Worm (Caenorhabditis elegans): ENCODE results near the gene F20C5.6.

Gene F20C5.6

DNA sequence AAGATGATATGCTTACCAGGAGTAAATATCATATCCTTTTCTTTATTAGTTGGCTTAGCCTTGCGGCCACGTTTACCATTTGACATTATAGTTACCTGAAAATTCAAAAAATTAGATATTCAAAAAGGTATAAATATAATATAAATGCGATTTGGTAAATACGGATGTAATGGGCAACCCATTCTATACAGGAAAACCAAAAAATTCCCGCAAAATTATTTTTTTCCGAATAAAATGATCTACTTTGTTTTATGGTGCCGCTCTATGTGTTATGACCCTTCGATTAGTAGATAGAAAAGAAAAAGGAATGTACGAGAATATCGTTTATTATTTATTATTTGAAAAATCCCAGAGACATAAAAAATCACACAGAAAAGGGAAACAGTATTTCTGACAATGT is 18.3 kb downstream of the F20C5.6 start, which contains the start of gene elli-1:
elli-1 (minus strand) TSS at position 101 of the 400 bp plus-strand sequence.
- no peak for TF ChIP-seq irx-1 (tag; optimal IDR thresholded peaks at IDR 0.05)
- TF ChIP-seq efl-1 (optimal IDR thresholded peaks at IDR 0.05) = no peak
- peak in 1 of 2 experiments; percentile 28 for TF ChIP-seq efl-1 (GFP tag; optimal IDR thresholded peaks at IDR 0.05 in 1 of 2)
- TF ChIP-seq nhr-90 (tag; optimal IDR thresholded peaks at IDR 0.05; ENCODE audit: poor library complexity) = no peak
- no peak for TF ChIP-seq lin-35 (GFP tag; optimal IDR thresholded peaks at IDR 0.05)

DNA sequence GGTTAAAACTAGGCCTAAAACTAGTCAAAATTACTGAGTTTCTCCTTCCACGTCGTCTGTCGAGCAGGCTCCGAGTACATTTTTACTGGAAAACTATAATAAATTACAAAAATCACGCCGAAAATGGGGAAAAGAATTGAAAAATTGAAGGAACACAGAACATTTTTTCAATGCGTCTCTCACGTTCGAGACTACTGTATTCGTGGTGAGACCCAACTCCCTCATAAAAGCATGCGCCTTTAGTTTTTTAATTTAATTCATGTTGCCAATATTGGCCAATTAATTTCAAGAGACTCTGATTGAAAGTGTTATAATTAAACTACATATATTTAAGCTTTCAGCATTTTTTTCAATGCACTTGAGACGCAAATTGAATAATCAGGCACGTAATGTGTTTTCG is 18.9 kb downstream of the F20C5.6 start:
- no peak for TF ChIP-seq irx-1 (tag; optimal IDR thresholded peaks at IDR 0.05)
- no peak for TF ChIP-seq C04F5.9 (tag; optimal IDR thresholded peaks at IDR 0.05)
- TF ChIP-seq elt-3 (tag; optimal IDR thresholded peaks at IDR 0.05) = no peak
- TF ChIP-seq ceh-63 (GFP tag; optimal IDR thresholded peaks at IDR 0.05) = no peak
- no peak for TF ChIP-seq vab-15 (tag; optimal IDR thresholded peaks at IDR 0.05)
- no peak for TF ChIP-seq mab-9 (GFP tag; IDR thresholded peaks at IDR 0.05)
- no peak for TF ChIP-seq egl-27 (tag; optimal IDR thresholded peaks at IDR 0.05)

DNA sequence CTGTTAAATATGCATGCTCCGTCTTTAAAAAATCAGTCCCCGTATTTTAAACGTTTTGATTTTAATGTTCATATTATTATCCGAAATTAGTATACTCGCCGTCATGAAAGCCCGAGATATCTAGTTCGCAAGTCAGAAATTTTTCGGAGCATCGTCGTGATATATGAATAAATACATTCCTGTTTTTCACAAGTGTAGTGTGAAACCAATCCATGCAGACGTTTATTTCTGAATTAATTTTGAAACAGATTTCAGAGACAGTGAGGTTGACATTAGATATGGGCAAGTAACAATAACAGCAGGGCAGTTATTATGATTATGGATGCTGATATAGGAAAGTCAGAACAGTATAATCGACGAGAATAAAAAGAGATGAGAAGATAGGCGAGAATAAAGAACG is 20.5 kb downstream of the F20C5.6 start:
- TF ChIP-seq ceh-88 (GFP tag; IDR thresholded peaks at IDR 0.05) (no peak), swsn-7 (tag; optimal IDR thresholded peaks at IDR 0.05) (no peak), efl-3 (GFP tag; optimal IDR thresholded peaks at IDR 0.05) (no peak), sup-37 (GFP tag; optimal IDR thresholded peaks at IDR 0.05) (no peak), nhr-76 (tag; optimal IDR thresholded peaks at IDR 0.05) (no peak), egl-27 (tag; optimal IDR thresholded peaks at IDR 0.05) (no peak), nhr-71 (tag; optimal IDR thresholded peaks at IDR 0.05) (no peak), dpl-1 (GFP tag; optimal IDR thresholded peaks at IDR 0.05) (no peak), elt-2 (tag; optimal IDR thresholded peaks at IDR 0.05) (no peak), hlh-4 (tag; optimal IDR thresholded peaks at IDR 0.05) (no peak), unc-62 (GFP tag; optimal IDR thresholded peaks at IDR 0.05) (no peak), snu-23 (GFP tag; optimal IDR thresholded peaks at IDR 0.05) (no peak), pqm-1 (tag; optimal IDR thresholded peaks at IDR 0.05) (no peak), Y116A8C.19 (tag; optimal IDR thresholded peaks at IDR 0.05; ENCODE audit: borderline replicate concordance) (no peak)

DNA sequence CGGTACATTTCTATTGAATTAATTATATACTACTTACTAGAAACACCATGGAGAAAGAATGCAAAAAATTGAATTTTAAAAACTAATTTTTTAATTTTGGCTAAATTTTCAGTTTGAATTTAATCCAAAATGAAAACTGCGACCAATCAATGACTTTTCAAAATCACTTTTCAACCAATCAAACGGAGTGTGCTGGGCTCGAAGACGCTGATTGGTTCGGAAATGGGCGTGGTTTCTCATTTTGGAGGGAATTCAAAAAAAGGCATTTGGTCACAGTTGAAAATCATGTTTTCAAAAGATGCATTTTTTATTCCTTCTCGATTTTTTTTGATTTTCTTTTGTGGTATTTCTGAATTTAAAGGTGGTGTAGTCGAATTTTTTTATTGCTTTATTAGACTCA is 24.0 kb downstream of the F20C5.6 start:
- TF ChIP-seq pqm-1 (tag; optimal IDR thresholded peaks at IDR 0.05) = no peak
- no peak for TF ChIP-seq unc-62 (GFP tag; optimal IDR thresholded peaks at IDR 0.05)
- no peak for TF ChIP-seq efl-1 (optimal IDR thresholded peaks at IDR 0.05)
- TF ChIP-seq efl-1 (GFP tag; optimal IDR thresholded peaks at IDR 0.05 in 1 of 2) = peak in 1 of 2 experiments; percentile 24
- no peak for TF ChIP-seq sup-37 (GFP tag; optimal IDR thresholded peaks at IDR 0.05)

DNA sequence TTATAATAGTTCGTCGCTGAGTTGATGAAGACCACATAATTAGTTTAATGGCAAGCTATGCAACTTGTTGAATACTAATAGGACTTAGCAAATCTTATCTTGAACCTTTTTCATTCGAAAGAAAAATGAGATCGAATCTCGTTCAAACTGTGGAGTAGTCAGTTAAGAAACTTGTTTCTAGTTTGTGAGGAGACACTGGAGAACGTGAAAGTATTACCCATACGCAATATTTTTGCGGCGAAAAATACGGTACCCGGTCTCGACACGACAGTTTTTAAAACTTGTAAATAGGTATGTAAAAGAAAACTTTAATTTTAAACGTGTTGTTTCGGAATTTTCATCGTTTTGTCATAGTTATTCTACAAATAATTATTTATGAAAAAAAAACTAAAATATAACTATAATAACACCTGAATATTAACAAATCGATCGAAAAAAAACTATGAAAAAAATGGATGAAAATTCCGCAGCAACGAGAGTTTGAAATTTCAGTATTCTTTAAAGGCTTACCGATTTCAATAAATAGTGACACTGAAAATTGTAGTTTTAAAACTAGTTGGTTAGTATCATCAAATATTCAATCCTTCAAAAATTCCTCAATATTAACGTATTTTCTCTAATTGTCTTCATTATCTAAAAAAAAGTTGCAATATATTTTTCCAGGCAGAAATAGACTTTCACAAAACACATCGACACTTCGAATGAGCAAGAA is 27.3 kb downstream of the F20C5.6 start, which contains the start of the genes F20C5.7 and parg-1:
F20C5.7 (minus strand) TSS at position 101 of the 712 bp plus-strand sequence.
parg-1 (plus strand) TSS at position 662 of the 712 bp plus-strand sequence.
- TF ChIP-seq pax-3 (tag; optimal IDR thresholded peaks at IDR 0.05) (no peak), unc-98 (GFP tag; IDR thresholded peaks at IDR 0.05) (no peak)

DNA sequence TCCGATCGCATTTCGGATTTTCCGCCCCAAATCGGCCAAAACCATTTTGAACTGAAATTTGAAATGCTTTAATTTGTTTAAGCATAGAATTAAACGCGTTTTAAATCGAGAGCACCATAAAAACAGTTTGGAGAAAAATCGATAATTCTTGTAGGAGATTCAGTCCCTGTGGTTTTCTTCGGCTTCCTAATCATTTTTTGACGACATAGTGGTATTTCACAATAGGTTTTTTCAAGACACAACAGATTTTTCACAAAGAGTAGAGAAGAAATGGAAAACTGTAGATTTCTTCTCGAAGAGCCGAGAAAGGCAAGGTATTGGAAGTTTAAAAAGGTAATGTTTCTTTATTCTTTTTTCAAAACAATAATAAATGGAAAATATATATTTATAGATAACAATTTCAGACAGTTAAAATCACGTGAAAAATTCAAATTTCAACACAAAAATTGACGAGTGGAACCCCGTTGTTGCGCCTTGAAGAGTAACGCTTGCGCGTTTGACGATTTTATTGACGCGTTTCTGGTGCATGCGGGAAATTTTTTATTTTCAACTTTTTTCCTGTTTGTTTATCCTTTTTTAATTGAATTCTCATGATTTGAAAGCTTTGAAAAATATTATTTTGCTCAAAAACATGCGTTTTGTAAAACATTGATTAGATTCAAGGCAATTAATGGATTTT is 29.2 kb downstream of the F20C5.6 start, which contains the start of gene F21D5.7:
F21D5.7 (minus strand) TSS at position 51 of the 679 bp plus-strand sequence.
- TF ChIP-seq pax-3 (tag; optimal IDR thresholded peaks at IDR 0.05) (no peak), nhr-71 (tag; optimal IDR thresholded peaks at IDR 0.05) (peak; percentile 89), sox-4 (tag; optimal IDR thresholded peaks at IDR 0.05) (peak; percentile 23), dpl-1 (GFP tag; optimal IDR thresholded peaks at IDR 0.05) (peak; percentile 81 to 88 (median 87)), fkh-8 (tag; optimal IDR thresholded peaks at IDR 0.05) (peak; percentile 46), nhr-84 (tag; optimal IDR thresholded peaks at IDR 0.05) (no peak), isw-1 (GFP tag; IDR thresholded peaks at IDR 0.05) (peak; percentile 68), C16A3.4 (tag; optimal IDR thresholded peaks at IDR 0.05) (peak; percentile 67), efl-1 (optimal IDR thresholded peaks at IDR 0.05) (peak; percentile 75 to 86), efl-1 (GFP tag; optimal IDR thresholded peaks at IDR 0.05 in 1 of 2) (peak; percentile 86 to 98), ceh-82 (tag; optimal IDR thresholded peaks at IDR 0.05) (peak; percentile 70 to 79 (median 73)), hlh-4 (tag; optimal IDR thresholded peaks at IDR 0.05) (no peak), tlp-1 (tag; optimal IDR thresholded peaks at IDR 0.05) (no peak), unc-86 (tag; optimal IDR thresholded peaks at IDR 0.05) (peak; percentile 67), C04F5.9 (tag; optimal IDR thresholded peaks at IDR 0.05) (peak; percentile 62), aly-2 (tag; optimal IDR thresholded peaks at IDR 0.05) (no peak), mef-2 (tag; optimal IDR thresholded peaks at IDR 0.05) (no peak), nhr-77 (tag; optimal IDR thresholded peaks at IDR 0.05) (peak; percentile 56), snu-23 (GFP tag; optimal IDR thresholded peaks at IDR 0.05) (peak; percentile 87), hpl-2 (GFP tag; optimal IDR thresholded peaks at IDR 0.05) (peak; percentile 33), swsn-7 (tag; optimal IDR thresholded peaks at IDR 0.05) (peak; percentile 85)
